Fruit fly (Drosophila melanogaster) whole organism, pupa: ENCODE measurements around the gene eIF3h.

Experiments
- CG10348 ChIP-seq: fragments of 200-800 bp; sonication (Bioruptor generic); IDR thresholded peaks from 2 replicates; pipeline ENCODE4 v1.3.6; 2022; ENCODE audit warnings: missing biosample characterization, missing genetic modification characterization
- CG17806 ChIP-seq: fragments of 200-800 bp; sonication (Bioruptor generic); optimal IDR thresholded peaks from 2 replicates; lab custom pipeline; 2018; ENCODE audit warnings: missing biosample characterization, mild to moderate bottlenecking, missing genetic modification characterization, moderate library complexity
- CG32121 ChIP-seq: fragments of 200-800 bp; sonication (Bioruptor generic); IDR thresholded peaks from 2 replicates; pipeline ENCODE4 v1.3.6; 2022; ENCODE audit warnings: missing biosample characterization, missing genetic modification characterization
- CG8159 ChIP-seq: fragments of 200-800 bp; sonication (Bioruptor generic); optimal IDR thresholded peaks from 3 replicates; lab custom pipeline; 2018; ENCODE audit warnings: missing biosample characterization, mild to moderate bottlenecking, missing genetic modification characterization, moderate library complexity
- Pif1B ChIP-seq: fragments of 200-800 bp; sonication (Bioruptor generic); optimal IDR thresholded peaks from 3 replicates; lab custom pipeline; 2016; ENCODE audit warnings: missing biosample characterization, missing genetic modification characterization
- fd96Ca ChIP-seq: fragments of 200-800 bp; sonication (Bioruptor generic); IDR thresholded peaks from 3 replicates; pipeline ENCODE4 v1.3.6; 2022; ENCODE audit warnings: missing biosample characterization, missing genetic modification characterization

DNA sequence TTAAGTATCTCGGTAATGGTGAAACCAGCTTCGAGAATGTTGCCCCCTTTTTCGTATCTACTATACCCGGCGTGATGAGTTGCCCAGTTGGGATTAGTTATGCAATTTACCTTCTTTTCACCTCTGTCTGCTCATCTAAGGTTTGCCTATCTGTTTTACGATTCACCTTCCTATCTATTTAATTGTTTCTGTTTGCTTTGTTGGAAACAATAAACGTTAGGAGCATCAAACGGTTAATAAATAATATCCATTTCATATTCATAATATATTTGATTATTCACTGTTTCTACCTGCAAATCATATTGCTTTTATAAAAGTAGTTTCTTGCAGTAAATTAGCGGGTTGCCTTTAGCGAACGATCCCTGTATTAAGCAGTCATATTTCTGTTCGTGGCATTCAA lies 45.6 kb downstream of the eIF3h start:
- TF ChIP-seq Pif1B: no peak
- TF ChIP-seq fd96Ca (GFP tag; lab: Robert Waterston, UW): no peak
- TF ChIP-seq CG10348 (GFP tag; lab: Robert Waterston, UW): no peak
- TF ChIP-seq CG32121 (GFP tag; lab: Robert Waterston, UW): no peak
- TF ChIP-seq CG17806: no peak
- TF ChIP-seq CG8159 (tag; lab: Kevin White, UChicago): peak; percentile 0
